Worm (Caenorhabditis elegans) whole organism, early embryonic: ENCODE data around the gene F20G2.5.

Source experiments
- ceh-36 ChIP-seq: sonication (generic microtip); optimal IDR thresholded peaks from 2 replicates; lab custom pipeline; 2016; ENCODE audit warnings: missing genetic modification characterization, inconsistent platforms, missing compliant biosample characterization
- hnd-1 ChIP-seq: sonication (generic microtip); optimal IDR thresholded peaks from 2 replicates; lab custom pipeline; 2016; ENCODE audit warnings: missing genetic modification characterization, missing compliant biosample characterization
- sea-1 ChIP-seq: fragments of 200-800 bp; sonication (Bioruptor generic); conservative IDR thresholded peaks from 2 replicates; pipeline ENCODE4 v1.3.6; 2022; ENCODE audit warnings: missing genetic modification characterization, missing compliant biosample characterization

DNA sequence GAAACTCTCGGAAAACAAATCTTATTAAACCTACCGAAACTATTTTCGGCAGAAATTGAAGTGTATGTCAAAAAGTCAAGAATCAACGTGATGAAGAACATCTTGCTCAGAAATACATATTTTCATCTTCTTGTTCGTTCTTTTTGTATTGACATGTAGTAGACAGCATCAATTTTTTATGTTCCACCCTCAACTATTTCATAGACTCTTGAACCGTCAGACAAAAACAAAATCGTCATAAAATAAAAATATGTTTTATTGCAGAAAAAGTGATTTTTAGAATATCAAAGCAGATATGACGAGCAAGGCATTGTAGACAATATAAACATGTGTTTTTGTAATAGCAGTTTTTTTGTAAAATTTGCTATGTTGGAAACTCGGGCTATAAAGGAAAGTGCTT, 46.5 kb upstream of the F20G2.5 start, which contains the start of gene F35E12.2:
- TF ChIP-seq sea-1 (GFP tag; lab: Robert Waterston, UW), result no peak
- TF ChIP-seq hnd-1 (tag; lab: Kevin White, UChicago), result no peak
- no peak for TF ChIP-seq ceh-36
